Fruit fly (Drosophila melanogaster) whole organism, embryonic: ENCODE results near the gene Syt1.

ENCODE experiments used
- BEAF-32 ChIP-seq: fragments of 200-800 bp; sonication (Bioruptor generic); optimal IDR thresholded peaks from 3 replicates; lab custom pipeline; 2017; ENCODE audit warnings: missing biosample characterization, missing genetic modification characterization, mild to moderate bottlenecking, moderate library complexity, missing genetic modification reagents
- CG10321 ChIP-seq: fragments of 200-800 bp; sonication (Bioruptor generic); IDR thresholded peaks from 2 replicates; pipeline ENCODE4 v1.3.6; 2022; ENCODE audit warnings: missing biosample characterization, missing genetic modification characterization
- CG10565 ChIP-seq: fragments of 200-800 bp; sonication (Bioruptor generic); optimal IDR thresholded peaks from 3 replicates; lab custom pipeline; 2016; ENCODE audit warnings: missing biosample characterization, mild to moderate bottlenecking, missing genetic modification characterization
- CG13624 ChIP-seq: fragments of 200-800 bp; sonication (Bioruptor generic); optimal IDR thresholded peaks from 2 replicates; lab custom pipeline; 2016; ENCODE audit warnings: missing biosample characterization, missing genetic modification characterization
- CG1603 ChIP-seq: fragments of 200-800 bp; sonication (Bioruptor generic); optimal IDR thresholded peaks from 2 replicates; lab custom pipeline; 2019; ENCODE audit warnings: missing biosample characterization, mild to moderate bottlenecking, missing genetic modification characterization, moderate library complexity
- CG16813 ChIP-seq: fragments of 200-800 bp; sonication (Bioruptor generic); IDR thresholded peaks from 3 replicates; pipeline ENCODE4 v1.3.6; 2022; ENCODE audit warnings: missing biosample characterization, missing genetic modification characterization; ENCODE audit not compliant: partially characterized antibody
- CG17186 ChIP-seq: fragments of 200-800 bp; sonication (Bioruptor generic); optimal IDR thresholded peaks from 3 replicates; lab custom pipeline; 2017; ENCODE audit warnings: missing biosample characterization, missing genetic modification reagents, missing genetic modification characterization
- CG1792 ChIP-seq: fragments of 200-800 bp; sonication (Bioruptor generic); optimal IDR thresholded peaks from 2 replicates; lab custom pipeline; 2016; ENCODE audit warnings: missing biosample characterization, missing genetic modification characterization
- CG2129 ChIP-seq: fragments of 200-800 bp; sonication (Bioruptor generic); IDR thresholded peaks from 2 replicates; pipeline ENCODE4 v1.3.6; 2022; ENCODE audit warnings: missing biosample characterization, missing genetic modification characterization; ENCODE audit not compliant: partially characterized antibody
- CG2678 ChIP-seq: fragments of 200-800 bp; sonication (Bioruptor generic); optimal IDR thresholded peaks from 3 replicates; lab custom pipeline; 2019; ENCODE audit warnings: missing biosample characterization, mild to moderate bottlenecking, missing genetic modification characterization, moderate library complexity
- CG30020 ChIP-seq: fragments of 200-800 bp; optimal IDR thresholded peaks from 2 replicates; lab custom pipeline; 2019; ENCODE audit warnings: missing biosample characterization, mild to moderate bottlenecking, missing genetic modification characterization, moderate library complexity
- CG6765 ChIP-seq: fragments of 200-800 bp; sonication (Bioruptor generic); optimal IDR thresholded peaks from 3 replicates; lab custom pipeline; 2017; ENCODE audit warnings: missing biosample characterization, mild to moderate bottlenecking, missing genetic modification characterization
- CG6791 ChIP-seq: fragments of 200-800 bp; sonication (Bioruptor generic); IDR thresholded peaks from 3 replicates; pipeline ENCODE4 v1.3.6; 2022; ENCODE audit warnings: missing biosample characterization, missing genetic modification characterization; ENCODE audit not compliant: partially characterized antibody
- CG8944 ChIP-seq: fragments of 200-800 bp; sonication (Bioruptor generic); optimal IDR thresholded peaks from 3 replicates; lab custom pipeline; 2016; ENCODE audit warnings: missing biosample characterization, missing genetic modification characterization
- CHES-1-like ChIP-seq: fragments of 200-800 bp; sonication (Bioruptor generic); optimal IDR thresholded peaks from 2 replicates; lab custom pipeline; 2016; ENCODE audit warnings: missing biosample characterization, missing genetic modification characterization
- D19B ChIP-seq: fragments of 200-800 bp; sonication (Bioruptor generic); optimal IDR thresholded peaks from 2 replicates; lab custom pipeline; 2017; ENCODE audit warnings: missing biosample characterization, mild to moderate bottlenecking, missing genetic modification characterization
- Dp ChIP-seq: fragments of 200-800 bp; sonication (Bioruptor generic); optimal IDR thresholded peaks from 2 replicates; lab custom pipeline; 2018; ENCODE audit warnings: missing biosample characterization, mild to moderate bottlenecking, missing genetic modification characterization, moderate library complexity
- Drgx ChIP-seq: fragments of 200-800 bp; sonication (Bioruptor generic); IDR thresholded peaks from 2 replicates; pipeline ENCODE4 v1.3.6; 2022; ENCODE audit warnings: missing biosample characterization, missing genetic modification characterization
- Ets97D ChIP-seq: fragments of 200-800 bp; sonication (Bioruptor generic); optimal IDR thresholded peaks from 3 replicates; lab custom pipeline; 2016; ENCODE audit warnings: missing biosample characterization, missing genetic modification characterization
- HLH4C ChIP-seq: fragments of 200-800 bp; sonication (Bioruptor generic); IDR thresholded peaks from 3 replicates; pipeline ENCODE4 v1.3.6; 2022; ENCODE audit warnings: missing biosample characterization, missing genetic modification characterization; ENCODE audit not compliant: partially characterized antibody
- HLH54F ChIP-seq: fragments of 200-800 bp; sonication (Bioruptor generic); optimal IDR thresholded peaks from 3 replicates; lab custom pipeline; 2016; ENCODE audit warnings: missing biosample characterization, missing genetic modification characterization
- MBD-R2 ChIP-seq: fragments of 200-800 bp; sonication (Bioruptor generic); IDR thresholded peaks from 2 replicates; pipeline ENCODE4 v1.3.6; 2022; ENCODE audit warnings: missing biosample characterization, missing genetic modification characterization
- Nf-YC ChIP-seq: fragments of 200-800 bp; optimal IDR thresholded peaks from 3 replicates; lab custom pipeline; 2019; ENCODE audit warnings: missing biosample characterization, mild to moderate bottlenecking, missing genetic modification characterization, moderate library complexity
- Oaz ChIP-seq: fragments of 200-800 bp; sonication (Bioruptor generic); IDR thresholded peaks from 2 replicates; pipeline ENCODE4 v1.3.6; 2022; ENCODE audit warnings: missing biosample characterization, missing genetic modification characterization
- Rfx ChIP-seq: fragments of 200-800 bp; sonication (Bioruptor generic); IDR thresholded peaks from 2 replicates; pipeline ENCODE4 v1.3.6; 2022; ENCODE audit warnings: missing biosample characterization, missing genetic modification characterization
- Scr ChIP-seq: fragments of 200-800 bp; sonication (Bioruptor generic); IDR thresholded peaks from 2 replicates; pipeline ENCODE4 v1.3.6; 2022; ENCODE audit warnings: missing biosample characterization, missing genetic modification characterization; ENCODE audit not compliant: partially characterized antibody
- Side ChIP-seq: fragments of 200-800 bp; sonication (Bioruptor generic); optimal IDR thresholded peaks from 2 replicates; lab custom pipeline; 2016; ENCODE audit warnings: missing biosample characterization, missing genetic modification characterization
- Six4 ChIP-seq: fragments of 200-800 bp; sonication (Bioruptor generic); optimal IDR thresholded peaks from 2 replicates; lab custom pipeline; 2016; ENCODE audit warnings: missing biosample characterization, missing genetic modification characterization
- Sry-δ ChIP-seq: fragments of 200-800 bp; sonication (Bioruptor generic); optimal IDR thresholded peaks from 2 replicates; lab custom pipeline; 2016; ENCODE audit warnings: missing biosample characterization, missing genetic modification characterization
- al ChIP-seq: fragments of 200-800 bp; sonication (Bioruptor generic); IDR thresholded peaks from 2 replicates; pipeline ENCODE4 v1.3.6; 2022; ENCODE audit warnings: missing biosample characterization, missing genetic modification characterization
- ase ChIP-seq: fragments of 200-800 bp; sonication (Bioruptor generic); IDR thresholded peaks from 3 replicates; pipeline ENCODE4 v1.3.6; 2022; ENCODE audit warnings: missing biosample characterization, missing genetic modification characterization
- bigmax ChIP-seq: fragments of 200-800 bp; sonication (Bioruptor generic); optimal IDR thresholded peaks from 2 replicates; lab custom pipeline; 2018; ENCODE audit warnings: missing biosample characterization, mild to moderate bottlenecking, missing genetic modification characterization
- chif ChIP-seq, 2 experiments: fragments of 200-800 bp; sonication (Bioruptor generic); optimal IDR thresholded peaks; 3 replicates each; lab custom pipeline; 2016; ENCODE audit warnings: missing biosample characterization in 2 of 2, missing genetic modification characterization in 2 of 2
- dm ChIP-seq: fragments of 200-800 bp; sonication (Bioruptor generic); optimal IDR thresholded peaks from 3 replicates; lab custom pipeline; 2016; ENCODE audit warnings: missing biosample characterization, missing genetic modification characterization
- gem ChIP-seq: fragments of 200-800 bp; sonication (Bioruptor generic); optimal IDR thresholded peaks from 2 replicates; lab custom pipeline; 2019; ENCODE audit warnings: missing biosample characterization, mild to moderate bottlenecking, missing genetic modification characterization, moderate library complexity
- gfzf ChIP-seq: fragments of 200-800 bp; sonication (Bioruptor generic); optimal IDR thresholded peaks from 2 replicates; lab custom pipeline; 2016; ENCODE audit warnings: missing biosample characterization, mild to moderate bottlenecking, missing genetic modification characterization, moderate library complexity
- inv ChIP-seq: fragments of 200-800 bp; sonication (Bioruptor generic); IDR thresholded peaks from 2 replicates; pipeline ENCODE4 v1.3.6; 2022; ENCODE audit warnings: missing biosample characterization, missing genetic modification characterization; ENCODE audit not compliant: partially characterized antibody
- jigr1 ChIP-seq: fragments of 200-800 bp; sonication (Bioruptor generic); IDR thresholded peaks from 3 replicates; pipeline ENCODE4 v1.3.6; 2022; ENCODE audit warnings: missing biosample characterization, missing genetic modification characterization
- mld ChIP-seq: fragments of 200-800 bp; sonication (Bioruptor generic); IDR thresholded peaks from 3 replicates; pipeline ENCODE4 v1.3.6; 2022; ENCODE audit warnings: missing biosample characterization, missing genetic modification characterization; ENCODE audit not compliant: partially characterized antibody
- nerfin-2 ChIP-seq: fragments of 200-800 bp; sonication (Bioruptor generic); IDR thresholded peaks from 2 replicates; pipeline ENCODE4 v1.3.6; 2022; ENCODE audit warnings: missing biosample characterization, missing genetic modification characterization; ENCODE audit not compliant: partially characterized antibody
- row ChIP-seq: fragments of 200-800 bp; sonication (Bioruptor generic); IDR thresholded peaks from 3 replicates; pipeline ENCODE4 v1.3.6; 2022; ENCODE audit warnings: missing biosample characterization, missing genetic modification characterization
- salm ChIP-seq: fragments of 200-800 bp; sonication (Bioruptor generic); optimal IDR thresholded peaks from 2 replicates; lab custom pipeline; 2018; ENCODE audit warnings: missing biosample characterization, mild to moderate bottlenecking, missing genetic modification characterization
- sens ChIP-seq: fragments of 200-800 bp; sonication (Bioruptor generic); peaks from one replicate; lab custom pipeline; 2016; ENCODE audit warnings: missing biosample characterization, missing genetic modification characterization
- sim ChIP-seq: fragments of 200-800 bp; sonication (Bioruptor generic); IDR thresholded peaks from 2 replicates; pipeline ENCODE4 v1.3.6; 2022; ENCODE audit warnings: missing biosample characterization, missing genetic modification characterization
- sna ChIP-seq: fragments of 200-800 bp; sonication (Bioruptor generic); IDR thresholded peaks from 2 replicates; pipeline ENCODE4 v1.3.6; 2022; ENCODE audit warnings: missing biosample characterization, missing genetic modification characterization; ENCODE audit not compliant: partially characterized antibody
- tll ChIP-seq, 2 experiments: fragments of 200-800 bp in 1 of 2; fragments of >200 bp in 1 of 2; sonication (Bioruptor generic) in 1 of 2; optimal IDR thresholded peaks; 2 replicates each; lab custom pipeline; 2017 to 2019; ENCODE audit warnings: missing biosample characterization in 2 of 2, missing genetic modification characterization in 2 of 2, mild to moderate bottlenecking in 1 of 2, moderate library complexity in 1 of 2
- trem ChIP-seq: fragments of 200-800 bp; optimal IDR thresholded peaks from 3 replicates; lab custom pipeline; 2019; ENCODE audit warnings: missing biosample characterization, mild to moderate bottlenecking, missing genetic modification characterization, moderate library complexity
- tx ChIP-seq: fragments of 200-800 bp; sonication (Bioruptor generic); optimal IDR thresholded peaks from 2 replicates; lab custom pipeline; 2016; ENCODE audit warnings: missing biosample characterization, missing genetic modification characterization
- zen ChIP-seq: fragments of 200-800 bp; sonication (Bioruptor generic); optimal IDR thresholded peaks from 3 replicates; lab custom pipeline; 2018; ENCODE audit warnings: missing biosample characterization, mild to moderate bottlenecking, missing genetic modification characterization, moderate library complexity

Syt1 gene

dm6 chr2L:2767627-2768026 lies 32.2 kb downstream of the Syt1 start, which contains the start of the genes Taf10b and Taf10 (continued):
- peak; percentile 40 for TF ChIP-seq CG30020 (tag; lab: Kevin White, UChicago)
- peak; percentile 83 for TF ChIP-seq sna (GFP tag; lab: Robert Waterston, UW)
- no peak for TF ChIP-seq zen (tag; lab: Kevin White, UChicago)
- TF ChIP-seq CG1792 (GFP tag; lab: Kevin White, UChicago), result no peak
- peak; percentile 93 for TF ChIP-seq HLH4C (GFP tag; lab: Robert Waterston, UW)
- peak; percentile 87 for TF ChIP-seq CG6791 (GFP tag; lab: Robert Waterston, UW)
- no peak for TF ChIP-seq al (GFP tag; lab: Robert Waterston, UW)
- no peak for TF ChIP-seq Six4
- TF ChIP-seq trem, result peak; percentile 69
- TF ChIP-seq CG16813 (GFP tag; lab: Robert Waterston, UW), result peak; percentile 73
- TF ChIP-seq CG2129 (GFP tag; lab: Robert Waterston, UW), result peak; percentile 50
- no peak for TF ChIP-seq D19B (GFP tag; lab: Kevin White, UChicago)
- peak; percentile 93 for TF ChIP-seq nerfin-2 (GFP tag; lab: Robert Waterston, UW)
- no peak for TF ChIP-seq CG10321 (GFP tag; lab: Robert Waterston, UW)
- no peak for TF ChIP-seq bigmax (GFP tag; lab: Kevin White, UChicago)
- peak; percentile 75 for TF ChIP-seq BEAF-32 (GFP tag; lab: Kevin White, UChicago)
- TF ChIP-seq CG1603 (tag; lab: Kevin White, UChicago), result peak; percentile 62
- peak; percentile 18 for TF ChIP-seq Ets97D
- TF ChIP-seq tx (GFP tag; lab: Kevin White, UChicago), result no peak
- TF ChIP-seq ase (GFP tag; lab: Robert Waterston, UW), result no peak
- peak; percentile 36 for TF ChIP-seq Nf-YC (tag; lab: Kevin White, UChicago)
- TF ChIP-seq CG6765 (GFP tag; lab: Kevin White, UChicago), result no peak
- peak; percentile 27; the same call in 1 of the 2 replicates for TF ChIP-seq Rfx (GFP tag; lab: Robert Waterston, UW)
- no peak for TF ChIP-seq Side (GFP tag; lab: Kevin White, UChicago)
- peak; percentile 63 for TF ChIP-seq inv (GFP tag; lab: Robert Waterston, UW)
- TF ChIP-seq jigr1, result no peak
- TF ChIP-seq CG17186 (GFP tag; lab: Kevin White, UChicago), result peak; percentile 34
- no peak for TF ChIP-seq gem
- TF ChIP-seq CG10565 (GFP tag; lab: Kevin White, UChicago), result no peak
- TF ChIP-seq gfzf (GFP tag; lab: Kevin White, UChicago), result peak; percentile 19
- TF ChIP-seq Dp (GFP tag; lab: Kevin White, UChicago), result peak; percentile 45
- no peak for TF ChIP-seq salm (tag; lab: Kevin White, UChicago)
- TF ChIP-seq Sry-δ (GFP tag; lab: Kevin White, UChicago), result peak; percentile 93
- peak; percentile 36 for TF ChIP-seq CHES-1-like
- TF ChIP-seq mld (GFP tag; lab: Robert Waterston, UW), result peak; percentile 76
- TF ChIP-seq Scr (GFP tag; lab: Robert Waterston, UW), result peak; percentile 81
- TF ChIP-seq row, result peak; percentile 51; the same call in 2 of the 3 replicates

- TF ChIP-seq dm (GFP tag; lab: Kevin White, UChicago) (peak; percentile 76), chif (GFP tag; optimal IDR thresholded peaks at IDR 0.05; lab: Kevin White, UChicago) (peak; percentile 76 to 91), sim (GFP tag; lab: Robert Waterston, UW) (peak; percentile 62; the same call in 1 of the 2 replicates), Drgx (GFP tag; lab: Robert Waterston, UW) (peak; percentile 79), HLH54F (GFP tag; lab: Kevin White, UChicago) (peak; percentile 93), MBD-R2 (GFP tag; lab: Robert Waterston, UW) (peak; percentile 84; the same call in 1 of the 2 replicates), CG8944 (GFP tag; lab: Kevin White, UChicago) (peak; percentile 91), CG13624 (GFP tag; lab: Kevin White, UChicago) (peak; percentile 89), tll (GFP tag; optimal IDR thresholded peaks at IDR 0.05; lab: Kevin White, UChicago) (peak in 1 of 2 experiments; percentile 64), sens (peak; percentile 98), Oaz (peak; percentile 80), CG2678 (tag; lab: Kevin White, UChicago) (peak; percentile 96)
Observed at dm6 chr2L:2765659-2766373, 34.0 kb downstream of the Syt1 start, which contains the start of the genes Snx21 and aph-1. TSS of gene Snx21 (minus strand) at chr2L:2765665. TSS of gene aph-1 (plus strand) at chr2L:2766233.
